Worm (Caenorhabditis elegans): Measurements from ENCODE around the gene zip-2.

DNA sequence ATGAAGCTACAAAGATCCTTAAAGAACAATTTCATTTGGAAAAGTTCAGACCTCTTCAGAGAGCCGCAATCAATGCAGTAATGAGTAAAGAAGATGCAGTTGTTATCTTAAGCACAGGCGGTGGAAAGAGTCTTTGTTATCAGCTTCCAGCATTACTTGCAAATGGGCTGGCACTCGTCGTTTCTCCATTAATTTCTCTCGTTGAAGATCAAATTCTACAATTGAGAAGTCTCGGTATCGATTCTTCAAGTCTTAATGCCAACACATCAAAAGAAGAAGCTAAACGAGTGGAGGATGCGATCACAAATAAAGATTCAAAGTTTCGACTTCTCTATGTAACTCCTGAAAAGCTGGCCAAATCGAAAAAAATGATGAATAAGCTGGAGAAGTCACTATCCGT is 24.1 kb downstream of the zip-2 start:
- TF ChIP-seq med-1 (GFP tag; optimal IDR thresholded peaks at IDR 0.05; ENCODE audit: insufficient read depth), result no peak
- TF ChIP-seq ztf-23 (GFP tag; IDR thresholded peaks at IDR 0.05), result no peak
- no peak for TF ChIP-seq cog-1 (tag; optimal IDR thresholded peaks at IDR 0.05)
- TF ChIP-seq flt-1 (GFP tag; IDR thresholded peaks at IDR 0.05), result no peak
